Worm (Caenorhabditis elegans): ENCODE measurements around the gene F40F11.3.

- TF ChIP-seq blmp-1 (tag; optimal IDR thresholded peaks at IDR 0.05) (no peak), unc-130 (tag; optimal IDR thresholded peaks at IDR 0.05) (no peak), nhr-76 (tag; optimal IDR thresholded peaks at IDR 0.05) (no peak), nhr-19 (GFP tag; conservative IDR thresholded peaks at IDR 0.05) (no peak), elt-3 (tag; optimal IDR thresholded peaks at IDR 0.05) (no peak)
These were observed 3.3 kb upstream of the F40F11.3 start for ce11 chrIV:11597079-11597478.

Measured in whole organism, L1 larva.